Worm (Caenorhabditis elegans) whole organism, dauer: ENCODE measurements around the gene T07H3.7.

ENCODE experiments used
- unc-62 ChIP-seq: sonication (generic microtip); optimal IDR thresholded peaks from 2 replicates; lab custom pipeline; 2017; ENCODE audit warnings: missing biosample characterization, missing genetic modification reagents, missing genetic modification characterization

The T07H3.7 gene

DNA sequence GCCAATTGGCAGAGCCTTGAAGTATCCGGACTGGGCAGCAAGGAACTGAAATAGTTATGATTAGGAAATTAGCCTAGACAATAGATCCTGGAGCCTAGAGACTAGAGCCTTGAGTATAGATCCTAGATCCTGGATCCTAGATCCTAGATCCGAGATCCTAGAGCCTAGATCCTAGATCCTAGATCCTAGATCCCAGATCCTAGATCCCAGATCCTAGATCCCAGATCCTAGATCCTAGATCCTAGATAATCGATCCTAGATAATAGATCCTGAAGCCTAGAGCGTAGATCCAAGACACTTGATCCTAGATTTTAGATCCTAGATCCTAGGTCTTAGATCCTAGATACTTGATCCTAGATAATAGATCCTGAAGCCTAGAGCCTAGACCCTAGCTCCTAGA lies 15.3 kb upstream of the T07H3.7 start:
- TF ChIP-seq unc-62 (GFP tag; lab: Kevin White, UChicago): no peak

DNA sequence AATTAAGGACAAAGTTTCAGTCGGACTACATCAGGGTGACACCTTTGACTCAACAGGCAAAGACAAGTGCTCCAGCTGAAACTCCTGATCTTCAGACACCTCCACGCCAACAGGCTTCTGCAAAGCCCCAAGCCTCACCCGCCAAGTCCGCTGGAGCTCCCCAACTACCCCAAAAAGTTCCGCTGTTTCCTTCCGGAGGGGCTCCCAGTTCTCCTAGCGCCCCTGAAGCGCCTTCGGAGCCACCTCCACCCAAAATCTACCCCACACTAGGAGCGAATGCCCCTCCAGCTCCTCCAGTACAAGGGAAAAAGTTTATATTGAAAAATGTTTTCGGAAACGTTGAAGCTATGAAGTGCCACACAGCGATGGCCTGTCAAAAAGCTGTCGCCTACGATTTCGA lies 13.3 kb upstream of the T07H3.7 start:
- no peak for TF ChIP-seq unc-62 (GFP tag; lab: Kevin White, UChicago)

DNA sequence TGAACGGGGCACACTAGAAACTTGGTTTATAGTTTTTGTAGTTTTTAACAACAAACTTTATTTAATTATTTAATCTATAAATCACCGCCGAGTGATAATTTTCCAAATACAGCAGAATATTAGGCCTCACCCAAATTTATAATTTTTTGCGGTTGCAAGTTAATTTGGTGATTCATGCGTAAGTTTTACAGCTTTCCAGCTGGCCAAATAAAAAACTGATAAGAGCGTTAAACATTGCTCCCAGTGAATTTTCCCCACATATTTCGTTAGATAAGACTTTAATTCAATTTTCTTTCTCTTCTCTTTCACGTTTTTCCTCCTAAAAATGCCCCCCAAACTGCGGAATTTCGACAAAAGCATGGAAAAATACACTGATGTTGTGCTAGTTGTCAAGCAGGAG lies 11.8 kb upstream of the T07H3.7 start, which contains the start of gene bath-47:
TSS of gene bath-47 (plus strand) at position 305 of the 400 bp plus-strand sequence.
- no peak for TF ChIP-seq unc-62 (GFP tag; lab: Kevin White, UChicago)

DNA sequence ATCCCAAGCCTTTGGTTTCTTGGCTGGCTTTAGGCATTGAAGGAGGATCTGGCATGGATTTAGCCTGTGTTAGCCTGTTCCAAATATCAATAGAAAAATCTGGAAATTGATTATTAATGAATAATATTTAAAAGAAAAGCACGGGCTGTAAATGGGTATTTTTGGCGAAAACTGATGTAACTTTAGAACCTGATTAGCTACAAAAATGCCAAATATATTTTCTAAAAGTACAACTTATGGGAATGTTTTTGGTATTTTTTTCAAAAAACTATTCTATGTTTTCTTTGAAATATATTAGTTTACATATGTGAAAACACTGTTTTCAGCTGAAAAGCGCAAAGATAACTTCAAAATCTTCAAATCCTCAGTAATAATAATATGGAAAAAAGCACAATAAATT lies 10.9 kb upstream of the T07H3.7 start, which contains the start of gene bath-26:
TSS of gene bath-26 (minus strand) at position 101 of the 400 bp plus-strand sequence.
- no peak for TF ChIP-seq unc-62 (GFP tag; lab: Kevin White, UChicago)

DNA sequence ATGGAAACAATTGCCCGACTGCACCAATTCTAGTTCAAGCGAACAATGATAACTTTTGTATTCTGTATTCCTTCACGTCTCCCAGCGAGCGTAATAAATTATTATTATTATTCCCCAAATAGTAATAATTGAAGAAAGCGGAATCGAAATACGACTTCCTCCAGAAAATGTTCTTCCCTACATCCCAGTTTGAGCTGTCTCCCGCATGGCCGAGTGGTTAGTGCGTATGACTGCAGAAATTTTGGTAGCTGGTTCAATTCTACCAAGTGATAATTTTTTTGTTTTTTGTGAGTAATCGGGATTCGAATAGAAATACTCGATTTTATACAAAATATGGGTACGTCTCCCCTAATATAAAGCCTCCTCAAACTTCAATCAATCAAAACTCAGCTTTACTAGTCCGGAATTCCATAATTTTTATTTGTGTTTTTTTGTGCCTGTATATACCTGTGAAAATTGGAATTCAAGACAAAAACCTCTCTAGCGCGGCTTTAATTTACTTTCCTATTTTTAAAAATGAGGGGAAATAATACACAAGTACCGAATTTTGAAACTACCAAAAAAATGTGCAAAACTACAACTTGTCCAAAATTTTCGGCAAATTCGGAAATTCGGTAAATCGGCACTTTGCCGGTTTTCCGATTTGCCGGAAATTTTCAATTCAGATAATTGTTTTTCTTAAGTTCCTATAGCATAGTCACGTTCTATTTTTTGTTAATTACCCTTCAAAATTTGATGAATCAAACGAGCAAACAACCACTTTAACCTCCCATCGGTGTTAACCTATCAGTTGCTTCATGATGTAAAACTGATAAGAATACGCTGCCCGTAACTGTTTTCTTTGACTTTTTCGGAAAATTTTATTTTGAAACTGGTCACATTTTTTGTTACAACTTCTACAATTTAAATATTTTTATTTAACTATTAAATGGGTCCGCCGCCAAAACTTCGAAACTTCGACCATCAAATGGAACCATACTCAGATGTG lies 7.7 kb upstream of the T07H3.7 start, which contains the start of gene bath-46:
TSS of gene bath-46 (plus strand) at position 806 of the 988 bp plus-strand sequence.
- TF ChIP-seq unc-62 (GFP tag; lab: Kevin White, UChicago): no peak

DNA sequence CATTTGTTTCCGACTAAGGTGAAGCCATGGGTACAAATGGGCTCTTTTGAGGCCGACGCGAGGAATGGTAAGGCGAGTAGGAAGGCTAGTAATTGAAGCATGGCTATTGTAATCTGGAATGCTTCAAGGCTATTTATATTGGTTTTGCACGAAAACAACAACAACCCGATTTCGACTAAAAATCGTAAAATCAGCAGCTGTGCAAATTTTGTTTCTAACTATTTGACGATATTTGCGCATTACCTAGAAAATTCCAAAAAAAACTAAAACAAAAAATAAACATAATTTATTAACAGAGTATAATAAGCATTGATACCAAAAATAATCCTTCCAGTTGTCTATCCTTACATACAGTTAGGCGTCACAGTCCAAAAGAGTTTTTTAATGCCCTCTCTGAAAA lies 5.4 kb upstream of the T07H3.7 start, which contains the start of gene clec-20:
TSS of gene clec-20 (minus strand) at position 101 of the 400 bp plus-strand sequence.
- no peak for TF ChIP-seq unc-62 (GFP tag; lab: Kevin White, UChicago)

DNA sequence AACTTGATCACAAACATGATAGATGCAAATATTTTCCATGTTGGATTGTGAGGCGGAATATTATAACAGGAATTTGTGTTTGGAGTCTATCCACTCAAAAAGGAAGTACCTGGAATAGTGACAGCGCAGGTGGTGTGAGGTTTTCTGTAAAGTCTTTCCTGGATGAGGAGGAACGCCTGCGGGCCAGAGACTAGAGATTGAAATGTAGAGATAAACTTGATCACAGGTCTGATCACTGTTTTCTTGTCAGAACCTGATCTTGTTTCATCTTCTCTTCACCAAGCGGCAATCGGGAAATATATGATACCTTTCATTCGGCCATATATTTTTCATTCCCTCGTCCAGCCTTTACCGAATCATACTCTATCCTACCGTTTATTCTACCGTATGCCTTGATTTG lies 3.4 kb downstream of the T07H3.7 start, which contains the start of gene T07H3.8:
TSS of gene T07H3.8 (plus strand) at position 301 of the 400 bp plus-strand sequence.
- no peak for TF ChIP-seq unc-62 (GFP tag; lab: Kevin White, UChicago)

DNA sequence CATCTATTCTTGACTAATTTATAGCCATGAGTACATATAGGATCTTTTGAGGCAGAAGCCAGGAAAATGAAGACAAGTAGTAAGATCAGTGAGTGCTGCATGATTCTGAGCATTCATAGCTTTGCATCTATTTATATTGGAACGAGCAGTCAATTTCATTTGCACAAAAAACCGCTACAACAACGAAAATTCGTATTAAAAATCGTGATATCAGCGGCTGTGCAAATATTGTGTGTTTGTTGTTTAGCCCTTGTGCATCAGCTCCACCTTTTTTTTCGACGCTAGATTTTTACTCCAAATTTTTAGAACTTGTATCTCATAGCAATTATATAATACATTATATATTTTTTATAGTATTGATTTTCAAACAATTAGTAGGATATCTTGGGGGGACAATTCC lies 5.6 kb downstream of the T07H3.7 start, which contains the start of gene clec-21:
TSS of gene clec-21 (minus strand) at position 101 of the 400 bp plus-strand sequence.
- TF ChIP-seq unc-62 (GFP tag; lab: Kevin White, UChicago): no peak

DNA sequence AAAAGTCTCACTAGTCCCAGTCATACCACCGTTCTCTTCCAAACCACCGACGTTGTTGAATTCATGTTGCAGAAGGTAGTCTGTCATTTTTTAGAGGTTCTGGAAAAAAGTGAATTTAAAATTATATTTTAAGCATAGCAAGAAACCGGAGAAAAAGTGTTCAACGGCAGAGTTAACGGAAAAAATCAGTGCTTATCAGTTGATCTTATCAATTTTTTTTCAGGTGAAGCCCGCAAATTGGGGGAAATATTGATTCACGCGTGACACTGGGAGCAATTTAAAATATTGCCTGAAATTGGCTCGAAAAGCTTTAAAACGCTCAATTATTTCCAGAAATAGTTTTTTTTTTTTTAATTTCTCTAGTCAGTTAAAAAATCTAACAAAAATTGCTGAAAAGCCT lies 9.9 kb downstream of the T07H3.7 start, which contains the start of gene math-38:
TSS of gene math-38 (minus strand) at position 101 of the 400 bp plus-strand sequence.
- no peak for TF ChIP-seq unc-62 (GFP tag; lab: Kevin White, UChicago)

DNA sequence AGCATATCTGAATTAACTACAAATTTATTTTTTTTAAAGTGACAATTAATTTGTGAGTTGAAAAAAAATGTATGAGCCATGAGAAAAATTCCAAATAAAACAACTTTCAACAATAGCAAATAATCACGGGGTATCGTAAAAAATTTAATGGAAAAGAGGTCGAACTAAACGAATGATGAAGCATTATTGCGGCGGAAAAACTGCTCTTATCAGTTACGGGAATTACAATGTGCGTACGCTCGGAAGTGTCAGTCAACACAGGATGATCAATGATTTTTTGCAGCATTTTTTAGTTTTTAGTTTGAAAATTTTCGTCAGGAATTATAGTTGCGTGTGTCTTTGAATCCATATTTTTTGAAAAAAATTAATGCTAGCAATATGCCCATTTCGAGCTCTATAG lies 13.0 kb downstream of the T07H3.7 start:
- no peak for TF ChIP-seq unc-62 (GFP tag; lab: Kevin White, UChicago)

DNA sequence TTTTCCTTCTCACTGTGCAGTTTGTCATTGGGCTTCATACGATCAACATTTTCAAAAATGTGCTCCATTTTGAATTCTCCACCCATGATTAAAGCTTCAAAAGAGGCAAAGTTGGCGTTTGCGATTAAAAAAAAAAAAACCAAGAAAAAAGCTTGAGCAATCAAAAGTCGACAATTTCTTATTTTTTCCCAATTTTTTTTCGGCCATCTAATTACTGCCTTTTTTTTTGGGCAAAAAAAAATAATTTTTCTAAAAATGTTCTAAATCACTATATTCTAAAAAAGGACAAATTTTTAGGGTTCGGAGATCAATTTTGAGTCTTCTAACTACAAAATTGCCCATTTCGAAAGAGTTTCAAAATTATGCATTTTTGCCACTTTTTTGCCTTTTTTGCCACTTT lies 13.7 kb downstream of the T07H3.7 start, which contains the start of gene K05F6.10:
TSS of gene K05F6.10 (minus strand) at position 101 of the 400 bp plus-strand sequence.
- TF ChIP-seq unc-62 (GFP tag; lab: Kevin White, UChicago): no peak

DNA sequence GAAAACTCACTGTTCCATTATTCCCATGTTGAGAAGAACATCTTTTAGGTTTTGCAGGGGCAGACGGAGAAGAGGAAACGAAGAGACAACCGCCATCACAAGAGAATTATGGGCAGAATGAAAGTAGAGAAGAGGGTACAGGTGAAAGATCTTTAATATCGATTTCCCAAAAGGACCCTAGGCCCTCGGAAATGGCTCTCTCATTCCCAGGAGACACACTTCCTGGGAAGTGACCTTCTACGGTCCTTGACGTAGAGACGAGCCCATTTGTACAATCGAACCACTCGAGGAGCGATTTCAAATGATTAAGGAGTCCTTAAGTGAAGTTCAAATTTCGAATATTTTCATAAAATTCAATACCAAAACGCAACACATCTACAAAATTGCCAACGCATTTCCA lies 18.7 kb downstream of the T07H3.7 start, which contains the start of gene fbxb-46:
TSS of gene fbxb-46 (minus strand) at position 101 of the 400 bp plus-strand sequence.
- no peak for TF ChIP-seq unc-62 (GFP tag; lab: Kevin White, UChicago)

DNA sequence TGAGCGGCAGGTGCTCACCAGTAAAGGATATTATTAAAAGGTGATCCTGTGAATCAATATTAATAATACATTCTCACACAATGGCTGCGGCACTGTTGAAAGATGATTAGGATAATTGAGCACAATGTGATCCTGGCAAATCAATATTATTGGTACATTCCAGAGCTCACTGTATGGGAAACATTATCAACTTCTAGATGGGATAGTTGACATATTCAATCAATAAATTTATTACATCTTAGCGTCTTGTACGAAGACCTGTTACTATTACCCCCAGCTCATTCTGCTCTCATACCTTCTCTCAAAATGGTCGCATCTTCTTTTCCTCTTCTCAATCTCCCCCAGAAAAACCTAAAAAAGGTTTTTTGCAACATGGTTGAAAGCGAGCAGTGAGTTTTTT lies 21.5 kb downstream of the T07H3.7 start, which contains the start of gene fbxb-49:
TSS of gene fbxb-49 (plus strand) at position 301 of the 400 bp plus-strand sequence.
- TF ChIP-seq unc-62 (GFP tag; lab: Kevin White, UChicago): no peak

DNA sequence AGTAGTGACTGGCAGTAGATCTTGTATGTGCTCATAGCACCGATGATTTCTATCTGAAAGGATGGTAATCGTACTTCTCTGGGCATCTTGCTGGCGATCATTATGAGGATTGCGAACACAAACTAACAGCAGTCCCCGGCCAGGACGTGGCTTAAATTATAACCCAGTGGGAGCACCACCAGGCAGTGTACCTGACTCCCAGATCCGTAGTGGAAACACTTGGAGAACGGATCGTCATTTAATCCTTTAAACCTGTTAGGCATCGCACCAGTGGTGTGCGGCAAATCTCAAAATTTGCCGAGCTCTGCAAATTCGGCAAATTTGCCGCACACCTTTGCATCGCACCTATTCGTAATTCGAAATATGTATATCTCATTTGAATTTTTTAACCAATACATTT lies 22.1 kb downstream of the T07H3.7 start, which contains the start of gene K05F6.8:
TSS of gene K05F6.8 (minus strand) at position 101 of the 400 bp plus-strand sequence.
- TF ChIP-seq unc-62 (GFP tag; lab: Kevin White, UChicago): no peak

DNA sequence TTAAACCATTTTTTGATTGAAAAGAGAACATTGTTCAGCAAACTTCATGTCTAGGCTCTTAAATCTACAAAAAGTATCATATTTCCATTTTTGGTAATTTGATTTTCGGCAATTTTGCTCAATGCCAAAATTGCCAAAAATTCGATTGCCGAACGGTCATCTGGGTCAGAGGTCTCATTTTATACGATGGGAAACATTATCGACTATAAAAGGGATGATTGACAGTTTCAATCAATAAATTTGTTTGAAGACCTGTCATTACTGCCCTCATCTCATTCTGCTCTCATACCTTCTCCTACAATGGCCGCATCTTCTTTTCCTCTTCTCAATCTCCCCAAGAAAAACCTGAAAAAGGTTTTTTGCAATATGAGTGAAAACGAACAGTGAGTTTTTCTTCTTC lies 27.9 kb downstream of the T07H3.7 start, which contains the start of gene K05F6.14:
TSS of gene K05F6.14 (plus strand) at position 301 of the 400 bp plus-strand sequence.
- TF ChIP-seq unc-62 (GFP tag; lab: Kevin White, UChicago): no peak

DNA sequence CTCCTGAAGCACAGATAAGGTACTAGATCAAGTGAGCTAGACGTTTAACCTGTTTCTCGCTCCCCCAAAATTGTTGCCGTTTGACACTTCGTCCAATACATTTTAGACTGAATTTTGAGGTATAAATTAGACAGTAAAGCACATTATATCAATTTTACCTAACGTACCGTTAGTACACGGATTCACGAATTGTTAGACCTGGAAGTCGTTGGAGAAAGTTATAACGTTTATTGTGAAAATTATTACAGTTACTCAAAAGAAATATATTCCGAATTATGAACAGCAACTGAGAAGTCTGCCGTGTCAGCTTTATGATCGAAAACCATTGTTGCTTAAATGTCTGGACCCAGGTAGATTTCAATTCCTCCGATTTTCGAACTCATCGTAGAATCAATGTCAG lies 28.9 kb downstream of the T07H3.7 start:
- TF ChIP-seq unc-62 (GFP tag; lab: Kevin White, UChicago): no peak
